Worm (Caenorhabditis elegans) whole organism, mixed stage, embryonic: ENCODE data around the gene Y79H2A.12.

Source experiments
- M03D4.4 ChIP-seq: sonication (generic microtip); optimal IDR thresholded peaks from 2 replicates; lab custom pipeline; 2017; ENCODE audit warnings: mild to moderate bottlenecking, missing genetic modification characterization, missing compliant biosample characterization
- bed-3 ChIP-seq: fragments of 200-800 bp; sonication (Bioruptor generic); optimal IDR thresholded peaks from 3 replicates; lab custom pipeline; 2018; ENCODE audit warnings: mild to moderate bottlenecking, missing genetic modification characterization, moderate library complexity, missing compliant biosample characterization
- blmp-1 ChIP-seq: fragments of 150-350 bp; optimal IDR thresholded peaks from 2 replicates; lab custom pipeline; 2014; ENCODE audit warnings: missing biosample characterization, missing genetic modification characterization
- ceh-39 ChIP-seq: fragments of 150-350 bp; optimal IDR thresholded peaks from 2 replicates; lab custom pipeline; 2014; ENCODE audit warnings: missing biosample characterization, missing genetic modification characterization
- ceh-43 ChIP-seq: fragments of 200-800 bp; sonication (Bioruptor generic); optimal IDR thresholded peaks from 2 replicates; lab custom pipeline; 2018; ENCODE audit warnings: mild to moderate bottlenecking, missing genetic modification characterization, moderate library complexity, missing compliant biosample characterization
- ceh-83 ChIP-seq: fragments of 200-800 bp; sonication (Bioruptor generic); optimal IDR thresholded peaks from 2 replicates; lab custom pipeline; 2018; ENCODE audit warnings: mild to moderate bottlenecking, missing genetic modification characterization, missing compliant biosample characterization
- cnd-1 ChIP-seq: fragments of 200-800 bp; sonication (Bioruptor generic); optimal IDR thresholded peaks from 2 replicates; lab custom pipeline; 2018; ENCODE audit warnings: mild to moderate bottlenecking, missing genetic modification characterization, missing compliant biosample characterization
- elt-1 ChIP-seq: sonication (generic microtip); optimal IDR thresholded peaks from 2 replicates; lab custom pipeline; 2017; ENCODE audit warnings: missing genetic modification characterization, mild to moderate bottlenecking, missing compliant biosample characterization, antibody characterized with exemption, moderate library complexity, borderline replicate concordance; ENCODE audit not compliant: insufficient read depth
- elt-3 ChIP-seq: fragments of 150-350 bp; optimal IDR thresholded peaks from 2 replicates; lab custom pipeline; 2014; ENCODE audit warnings: missing biosample characterization, missing genetic modification characterization
- flh-1 ChIP-seq: fragments of 200-800 bp; sonication (Bioruptor generic); optimal IDR thresholded peaks from 2 replicates; lab custom pipeline; 2018; ENCODE audit warnings: mild to moderate bottlenecking, missing genetic modification characterization, moderate library complexity, missing compliant biosample characterization
- ham-2 ChIP-seq: fragments of 200-800 bp; sonication (Bioruptor generic); optimal IDR thresholded peaks from 2 replicates; lab custom pipeline; 2018; ENCODE audit warnings: mild to moderate bottlenecking, missing genetic modification characterization, missing compliant biosample characterization
- hlh-1 ChIP-seq: fragments of 150-350 bp; optimal IDR thresholded peaks from 2 replicates; lab custom pipeline; 2014; ENCODE audit warnings: missing biosample characterization, missing genetic modification reagents, missing genetic modification characterization
- lin-13 ChIP-seq: fragments of 150-350 bp; optimal IDR thresholded peaks from 2 replicates; lab custom pipeline; 2014; ENCODE audit warnings: missing biosample characterization, missing genetic modification characterization
- lsy-2 ChIP-seq: fragments of 150-350 bp; optimal IDR thresholded peaks from 2 replicates; lab custom pipeline; 2014; ENCODE audit warnings: missing biosample characterization, missing genetic modification characterization
- mls-2 ChIP-seq: sonication (generic microtip); optimal IDR thresholded peaks from 2 replicates; lab custom pipeline; 2016; ENCODE audit warnings: mild to moderate bottlenecking, missing genetic modification characterization, moderate library complexity, missing compliant biosample characterization
- nhr-12 ChIP-seq: fragments of 150-350 bp; optimal IDR thresholded peaks from 2 replicates; lab custom pipeline; 2014; ENCODE audit warnings: missing biosample characterization, missing genetic modification characterization
- nhr-2 ChIP-seq: fragments of 150-350 bp; optimal IDR thresholded peaks from 2 replicates; lab custom pipeline; 2014; ENCODE audit warnings: missing biosample characterization, missing genetic modification characterization
- nhr-237 ChIP-seq: fragments of 150-350 bp; optimal IDR thresholded peaks from 2 replicates; lab custom pipeline; 2014; ENCODE audit warnings: missing biosample characterization, missing genetic modification characterization
- nhr-28 ChIP-seq: fragments of 150-350 bp; optimal IDR thresholded peaks from 2 replicates; lab custom pipeline; 2014; ENCODE audit warnings: missing biosample characterization, missing genetic modification characterization
- pha-4 ChIP-seq: fragments of 150-350 bp; optimal IDR thresholded peaks from 2 replicates; lab custom pipeline; 2018; ENCODE audit warnings: missing biosample characterization, missing genetic modification reagents, missing genetic modification characterization
- sem-2 ChIP-seq: fragments of 200-800 bp; sonication (Bioruptor generic); optimal IDR thresholded peaks from 2 replicates; lab custom pipeline; 2018; ENCODE audit warnings: mild to moderate bottlenecking, missing genetic modification characterization, missing compliant biosample characterization
- snpc-4 ChIP-seq: fragments of 150-350 bp; optimal IDR thresholded peaks from 2 replicates; lab custom pipeline; 2014; ENCODE audit warnings: missing biosample characterization, missing genetic modification characterization
- sptf-1 ChIP-seq: sonication (generic microtip); optimal IDR thresholded peaks from 2 replicates; lab custom pipeline; 2017; ENCODE audit warnings: mild to moderate bottlenecking, missing genetic modification characterization, moderate library complexity, missing compliant biosample characterization
- tbx-8 ChIP-seq: fragments of 200-800 bp; sonication (Bioruptor generic); optimal IDR thresholded peaks from 2 replicates; lab custom pipeline; 2018; ENCODE audit warnings: mild to moderate bottlenecking, missing genetic modification characterization, moderate library complexity, missing compliant biosample characterization
- unc-120 ChIP-seq: sonication (generic microtip); optimal IDR thresholded peaks from 2 replicates; lab custom pipeline; 2017; ENCODE audit warnings: missing genetic modification characterization, missing compliant biosample characterization; ENCODE audit not compliant: poor library complexity, severe bottlenecking
- unc-39 ChIP-seq: fragments of 150-350 bp; optimal IDR thresholded peaks from 2 replicates; lab custom pipeline; 2014; ENCODE audit warnings: missing biosample characterization, missing genetic modification characterization
- unc-62 ChIP-seq: fragments of 150-350 bp; optimal IDR thresholded peaks from 2 replicates; lab custom pipeline; 2014; ENCODE audit warnings: missing biosample characterization, missing genetic modification reagents, missing genetic modification characterization
- zip-8 ChIP-seq: fragments of 150-350 bp; optimal IDR thresholded peaks from 2 replicates; lab custom pipeline; 2014; ENCODE audit warnings: missing biosample characterization, missing genetic modification characterization
- ztf-11 ChIP-seq: fragments of 150-350 bp; optimal IDR thresholded peaks from 2 replicates; lab custom pipeline; 2014; ENCODE audit warnings: missing biosample characterization, missing genetic modification characterization

The Y79H2A.12 gene

ce11 chrIII:12052206-12052605 lies 23.5 kb upstream of the Y79H2A.12 start, which contains the start of gene Y79H2A.3:
Y79H2A.3 (minus strand) TSS chrIII:12052306.
- no peak for TF ChIP-seq ceh-39 (tag; lab: Kevin White, UChicago)
- no peak for TF ChIP-seq nhr-237 (tag; lab: Kevin White, UChicago)
- no peak for TF ChIP-seq nhr-28
- no peak for TF ChIP-seq tbx-8 (GFP tag; lab: Kevin White, UChicago)
- TF ChIP-seq ceh-83, result no peak
- TF ChIP-seq nhr-12 (tag; lab: Kevin White, UChicago), result no peak
- TF ChIP-seq elt-3, result no peak
- TF ChIP-seq sptf-1 (tag; lab: Kevin White, UChicago), result no peak
- no peak for TF ChIP-seq nhr-2 (tag; lab: Kevin White, UChicago)
- no peak for TF ChIP-seq hlh-1 (tag; lab: Kevin White, UChicago)
- TF ChIP-seq unc-120 (tag; lab: Kevin White, UChicago), result no peak
- TF ChIP-seq M03D4.4, result no peak
- no peak for TF ChIP-seq zip-8
- no peak for TF ChIP-seq ham-2 (GFP tag; lab: Kevin White, UChicago)
- TF ChIP-seq ceh-43 (GFP tag; lab: Kevin White, UChicago), result no peak
- no peak for TF ChIP-seq lin-13 (tag; lab: Kevin White, UChicago)

ce11 chrIII:12040999-12041398 lies 12.3 kb upstream of the Y79H2A.12 start, which contains the start of gene Y79H2A.4:
Y79H2A.4 (plus strand) TSS chrIII:12041299.
- no peak for TF ChIP-seq M03D4.4

ce11 chrIII:12037217-12037616 lies 8.5 kb upstream of the Y79H2A.12 start:
- TF ChIP-seq pha-4, result no peak
- no peak for TF ChIP-seq unc-39 (tag; lab: Kevin White, UChicago)
- no peak for TF ChIP-seq unc-120 (tag; lab: Kevin White, UChicago)
- TF ChIP-seq blmp-1 (tag; lab: Kevin White, UChicago), result no peak
- TF ChIP-seq elt-1 (tag; lab: Kevin White, UChicago), result no peak
- no peak for TF ChIP-seq flh-1
- TF ChIP-seq nhr-12 (tag; lab: Kevin White, UChicago), result no peak
- TF ChIP-seq cnd-1 (tag; lab: Kevin White, UChicago), result no peak
- no peak for TF ChIP-seq sem-2 (GFP tag; lab: Kevin White, UChicago)

ce11 chrIII:12034311-12034710 lies 5.6 kb upstream of the Y79H2A.12 start:
- no peak for TF ChIP-seq nhr-2 (tag; lab: Kevin White, UChicago)
- TF ChIP-seq flh-1, result no peak
- TF ChIP-seq nhr-28, result no peak
- TF ChIP-seq zip-8, result no peak
- no peak for TF ChIP-seq nhr-12 (tag; lab: Kevin White, UChicago)
- no peak for TF ChIP-seq bed-3 (GFP tag; lab: Kevin White, UChicago)
- no peak for TF ChIP-seq tbx-8 (GFP tag; lab: Kevin White, UChicago)
- TF ChIP-seq lsy-2 (tag; lab: Kevin White, UChicago), result no peak
- no peak for TF ChIP-seq elt-1 (tag; lab: Kevin White, UChicago)
- no peak for TF ChIP-seq unc-62 (GFP tag; lab: Kevin White, UChicago)
- no peak for TF ChIP-seq ztf-11 (tag; lab: Kevin White, UChicago)
- no peak for TF ChIP-seq mls-2 (tag; lab: Kevin White, UChicago)

ce11 chrIII:12033259-12033658 lies 4.6 kb upstream of the Y79H2A.12 start:
- no peak for TF ChIP-seq nhr-2 (tag; lab: Kevin White, UChicago)
- no peak for TF ChIP-seq snpc-4 (tag; lab: Kevin White, UChicago)
- no peak for TF ChIP-seq ztf-11 (tag; lab: Kevin White, UChicago)

- TF ChIP-seq flh-1 (no peak), bed-3 (GFP tag; lab: Kevin White, UChicago) (no peak), nhr-28 (no peak), elt-1 (tag; lab: Kevin White, UChicago) (no peak), ceh-43 (GFP tag; lab: Kevin White, UChicago) (no peak), cnd-1 (tag; lab: Kevin White, UChicago) (no peak)
Measured at ce11 chrIII:12030669-12031068, 2.0 kb upstream of the Y79H2A.12 start, which contains the start of gene Y79H2A.2. Y79H2A.2 (minus strand) TSS chrIII:12030769.
